Worm (Caenorhabditis elegans): ENCODE measurements around the gene lin-9.

ce11 chrIII:8869663-8870062 lies 34.3 kb downstream of the lin-9 start:
- TF ChIP-seq unc-62 (GFP tag; optimal IDR thresholded peaks at IDR 0.05) (no peak), ztf-11 (tag; optimal IDR thresholded peaks at IDR 0.05) (no peak), lsy-2 (tag; optimal IDR thresholded peaks at IDR 0.05) (no peak), nhr-28 (tag; optimal IDR thresholded peaks at IDR 0.05) (no peak), blmp-1 (tag; optimal IDR thresholded peaks at IDR 0.05) (no peak), ces-1 (GFP tag; optimal IDR thresholded peaks at IDR 0.05) (no peak), snpc-4 (tag; optimal IDR thresholded peaks at IDR 0.05) (no peak), ceh-39 (tag; optimal IDR thresholded peaks at IDR 0.05) (no peak), zip-8 (tag; optimal IDR thresholded peaks at IDR 0.05) (no peak), nhr-237 (tag; optimal IDR thresholded peaks at IDR 0.05) (no peak), pha-4 (tag; optimal IDR thresholded peaks at IDR 0.05) (no peak), unc-39 (tag; optimal IDR thresholded peaks at IDR 0.05) (no peak), ceh-43 (GFP tag; optimal IDR thresholded peaks at IDR 0.05) (no peak), cnd-1 (tag; optimal IDR thresholded peaks at IDR 0.05) (no peak)

Measured in whole organism, mixed stage, embryonic.